Worm (Caenorhabditis elegans) whole organism, mixed stage, embryonic: ENCODE results near the gene ctsa-4.2.

Experiments used
- M03D4.4 ChIP-seq: sonication (generic microtip); optimal IDR thresholded peaks from 2 replicates; lab custom pipeline; 2017; ENCODE audit warnings: mild to moderate bottlenecking, missing genetic modification characterization, missing compliant biosample characterization
- bed-3 ChIP-seq: fragments of 200-800 bp; sonication (Bioruptor generic); optimal IDR thresholded peaks from 3 replicates; lab custom pipeline; 2018; ENCODE audit warnings: mild to moderate bottlenecking, missing genetic modification characterization, moderate library complexity, missing compliant biosample characterization
- ceh-39 ChIP-seq: fragments of 150-350 bp; optimal IDR thresholded peaks from 2 replicates; lab custom pipeline; 2014; ENCODE audit warnings: missing biosample characterization, missing genetic modification characterization
- ceh-43 ChIP-seq: fragments of 200-800 bp; sonication (Bioruptor generic); optimal IDR thresholded peaks from 2 replicates; lab custom pipeline; 2018; ENCODE audit warnings: mild to moderate bottlenecking, missing genetic modification characterization, moderate library complexity, missing compliant biosample characterization
- ces-1 ChIP-seq: fragments of 150-350 bp; optimal IDR thresholded peaks from 2 replicates; lab custom pipeline; 2014; ENCODE audit warnings: missing biosample characterization, missing genetic modification reagents, missing genetic modification characterization
- flh-1 ChIP-seq: fragments of 200-800 bp; sonication (Bioruptor generic); optimal IDR thresholded peaks from 2 replicates; lab custom pipeline; 2018; ENCODE audit warnings: mild to moderate bottlenecking, missing genetic modification characterization, moderate library complexity, missing compliant biosample characterization
- ham-2 ChIP-seq: fragments of 200-800 bp; sonication (Bioruptor generic); optimal IDR thresholded peaks from 2 replicates; lab custom pipeline; 2018; ENCODE audit warnings: mild to moderate bottlenecking, missing genetic modification characterization, missing compliant biosample characterization
- hlh-1 ChIP-seq: fragments of 150-350 bp; optimal IDR thresholded peaks from 2 replicates; lab custom pipeline; 2014; ENCODE audit warnings: missing biosample characterization, missing genetic modification reagents, missing genetic modification characterization
- lin-13 ChIP-seq: fragments of 150-350 bp; optimal IDR thresholded peaks from 2 replicates; lab custom pipeline; 2014; ENCODE audit warnings: missing biosample characterization, missing genetic modification characterization
- lin-32 ChIP-seq: fragments of 200-800 bp; sonication (Bioruptor generic); optimal IDR thresholded peaks from 2 replicates; lab custom pipeline; 2018; ENCODE audit warnings: mild to moderate bottlenecking, missing genetic modification characterization, missing compliant biosample characterization
- mep-1 ChIP-seq: fragments of 150-350 bp; optimal IDR thresholded peaks from 2 replicates; lab custom pipeline; 2017; ENCODE audit warnings: missing biosample characterization, missing genetic modification reagents, missing genetic modification characterization, inconsistent platforms
- mls-2 ChIP-seq: sonication (generic microtip); optimal IDR thresholded peaks from 2 replicates; lab custom pipeline; 2016; ENCODE audit warnings: mild to moderate bottlenecking, missing genetic modification characterization, moderate library complexity, missing compliant biosample characterization
- nhr-12 ChIP-seq: fragments of 150-350 bp; optimal IDR thresholded peaks from 2 replicates; lab custom pipeline; 2014; ENCODE audit warnings: missing biosample characterization, missing genetic modification characterization
- nhr-28 ChIP-seq: fragments of 150-350 bp; optimal IDR thresholded peaks from 2 replicates; lab custom pipeline; 2014; ENCODE audit warnings: missing biosample characterization, missing genetic modification characterization
- nhr-76 ChIP-seq: sonication (generic microtip); optimal IDR thresholded peaks from 2 replicates; lab custom pipeline; 2017; ENCODE audit warnings: missing biosample characterization, missing genetic modification characterization
- snpc-4 ChIP-seq: fragments of 150-350 bp; optimal IDR thresholded peaks from 2 replicates; lab custom pipeline; 2014; ENCODE audit warnings: missing biosample characterization, missing genetic modification characterization
- sptf-1 ChIP-seq: sonication (generic microtip); optimal IDR thresholded peaks from 2 replicates; lab custom pipeline; 2017; ENCODE audit warnings: mild to moderate bottlenecking, missing genetic modification characterization, moderate library complexity, missing compliant biosample characterization
- tbx-8 ChIP-seq: fragments of 200-800 bp; sonication (Bioruptor generic); optimal IDR thresholded peaks from 2 replicates; lab custom pipeline; 2018; ENCODE audit warnings: mild to moderate bottlenecking, missing genetic modification characterization, moderate library complexity, missing compliant biosample characterization
- unc-120 ChIP-seq: sonication (generic microtip); optimal IDR thresholded peaks from 2 replicates; lab custom pipeline; 2017; ENCODE audit warnings: missing genetic modification characterization, missing compliant biosample characterization; ENCODE audit not compliant: poor library complexity, severe bottlenecking
- unc-39 ChIP-seq: fragments of 150-350 bp; optimal IDR thresholded peaks from 2 replicates; lab custom pipeline; 2014; ENCODE audit warnings: missing biosample characterization, missing genetic modification characterization
- unc-62 ChIP-seq: fragments of 150-350 bp; optimal IDR thresholded peaks from 2 replicates; lab custom pipeline; 2014; ENCODE audit warnings: missing biosample characterization, missing genetic modification reagents, missing genetic modification characterization
- zip-8 ChIP-seq: fragments of 150-350 bp; optimal IDR thresholded peaks from 2 replicates; lab custom pipeline; 2014; ENCODE audit warnings: missing biosample characterization, missing genetic modification characterization

ctsa-4.2 gene

ce11 chrIII:6645305-6645704 is 33.0 kb downstream of the ctsa-4.2 start:
- no peak for TF ChIP-seq mls-2 (tag; lab: Kevin White, UChicago)
- TF ChIP-seq nhr-12 (tag; lab: Kevin White, UChicago): no peak
- TF ChIP-seq unc-62 (GFP tag; lab: Kevin White, UChicago): no peak
- no peak for TF ChIP-seq M03D4.4
- no peak for TF ChIP-seq sptf-1 (tag; lab: Kevin White, UChicago)
- TF ChIP-seq lin-32 (GFP tag; lab: Kevin White, UChicago): no peak
- TF ChIP-seq ces-1 (GFP tag; lab: Kevin White, UChicago): peak; percentile 79
- no peak for TF ChIP-seq unc-39 (tag; lab: Kevin White, UChicago)
- no peak for TF ChIP-seq bed-3
- TF ChIP-seq, all 35 proteins: peak for 1

DNA sequence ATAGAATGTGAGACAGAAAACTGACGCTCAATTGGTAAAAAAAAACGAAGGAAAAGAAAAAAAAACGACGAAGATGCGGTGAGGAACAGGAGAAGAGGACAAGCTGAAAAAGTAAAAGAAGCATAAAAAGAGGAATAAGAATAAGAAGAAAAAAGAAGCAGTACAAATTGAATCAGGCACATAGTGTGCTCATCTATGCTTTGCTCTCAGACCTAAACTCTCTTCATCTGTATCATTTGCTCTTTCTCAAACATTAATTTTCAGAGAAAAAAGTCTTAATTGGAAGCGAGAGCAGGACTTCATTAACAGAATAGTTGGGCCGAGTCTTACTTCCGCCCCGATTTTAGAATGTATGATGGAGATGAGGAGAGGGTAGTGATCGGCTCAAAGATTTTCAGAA is 34.6 kb downstream of the ctsa-4.2 start:
- TF ChIP-seq ces-1 (GFP tag; lab: Kevin White, UChicago) (peak; percentile 75), ham-2 (GFP tag; lab: Kevin White, UChicago) (no peak)
- TF ChIP-seq, all 35 proteins: peak for 1

DNA sequence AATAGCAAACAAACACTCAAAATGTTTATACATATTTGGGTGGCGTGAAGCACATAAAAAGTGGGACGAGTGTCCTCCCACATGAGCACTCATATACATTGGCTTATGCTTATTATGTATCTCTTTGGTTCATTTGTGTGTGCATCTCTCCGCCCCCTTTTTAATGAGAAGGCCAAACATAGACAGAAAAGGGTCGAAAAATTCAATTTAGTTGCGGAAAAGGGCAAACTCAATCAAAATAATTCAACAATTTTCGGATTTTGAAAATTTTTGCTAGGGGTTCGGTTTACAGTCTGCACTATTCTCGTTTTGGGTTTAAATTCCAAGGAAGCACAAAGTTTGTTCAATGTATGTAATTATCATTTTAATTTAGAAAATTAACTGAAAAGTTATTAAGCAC is 35.2 kb downstream of the ctsa-4.2 start:
- no peak for TF ChIP-seq flh-1
- TF ChIP-seq ces-1 (GFP tag; lab: Kevin White, UChicago): peak; percentile 83

DNA sequence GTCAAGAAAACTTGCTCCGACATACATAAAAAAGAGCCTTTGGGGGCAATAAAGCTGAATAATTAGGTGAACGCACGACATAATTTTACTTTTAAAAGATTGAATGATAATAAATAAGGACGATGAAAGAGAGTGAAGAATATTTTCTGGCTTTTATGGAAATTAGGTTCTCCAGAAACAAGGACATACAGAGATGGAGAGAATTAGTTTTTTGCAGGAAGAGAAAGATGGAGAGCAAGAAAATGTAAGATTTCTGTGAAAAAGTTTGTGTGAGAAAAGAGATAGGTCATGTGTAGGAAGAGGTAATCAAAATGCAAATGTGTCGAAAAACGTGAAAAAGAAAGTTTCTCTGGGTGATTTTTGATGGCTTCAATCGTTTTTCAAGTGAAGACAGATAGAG is 39.7 kb downstream of the ctsa-4.2 start, which contains the start of gene pdfr-1:
TSS of gene pdfr-1 (minus strand) at position 101 of the 400 bp plus-strand sequence.
- TF ChIP-seq tbx-8 (GFP tag; lab: Kevin White, UChicago) (no peak), nhr-76 (tag; lab: Kevin White, UChicago) (no peak)

DNA sequence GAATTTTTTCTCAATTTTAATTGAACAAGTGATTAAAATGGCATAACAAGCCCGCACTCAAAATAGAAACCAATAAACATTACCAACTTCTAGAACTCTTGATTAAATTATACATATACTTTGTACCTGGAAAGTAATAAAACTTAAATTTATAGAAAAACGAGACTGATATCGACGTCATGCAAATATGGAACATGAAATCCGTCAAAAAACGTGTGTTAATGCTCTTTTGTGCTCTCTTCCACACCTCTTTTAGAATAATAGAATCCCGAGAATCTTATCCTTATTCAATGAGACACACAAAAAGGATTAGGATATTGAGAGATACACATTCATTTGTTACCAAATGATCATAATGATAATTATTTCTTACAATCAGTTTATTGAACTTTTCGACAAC is 41.6 kb downstream of the ctsa-4.2 start:
- TF ChIP-seq mls-2 (tag; lab: Kevin White, UChicago) (no peak), mep-1 (tag; lab: Kevin White, UChicago) (no peak), ceh-39 (no peak), zip-8 (tag; lab: Kevin White, UChicago) (no peak), lin-13 (tag; lab: Kevin White, UChicago) (no peak), nhr-28 (tag; lab: Kevin White, UChicago) (no peak), bed-3 (no peak)

DNA sequence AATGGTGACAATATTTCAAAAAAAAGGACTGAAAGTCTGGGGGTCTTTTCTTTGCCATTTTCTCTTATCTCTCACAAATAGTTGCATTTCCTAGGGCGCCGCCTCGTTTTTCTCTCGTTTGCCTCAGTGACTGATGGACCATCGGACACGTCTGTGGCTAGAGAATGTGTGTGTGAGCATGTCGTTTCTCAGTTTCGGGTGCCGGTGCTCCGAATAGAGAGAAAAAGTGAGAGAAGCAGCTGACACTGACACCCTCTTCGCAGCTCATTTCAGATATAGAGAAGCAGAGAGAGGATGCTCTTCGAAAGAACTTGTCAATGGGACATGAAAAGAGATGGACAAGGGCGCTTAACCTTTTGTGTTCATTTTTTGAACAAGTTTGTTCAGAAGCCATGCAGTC is 43.5 kb downstream of the ctsa-4.2 start:
- TF ChIP-seq tbx-8 (GFP tag; lab: Kevin White, UChicago) (no peak), ceh-43 (no peak), unc-120 (tag; lab: Kevin White, UChicago) (peak; percentile 73), snpc-4 (no peak), hlh-1 (tag; lab: Kevin White, UChicago) (peak; percentile 87), ces-1 (GFP tag; lab: Kevin White, UChicago) (peak; percentile 27), unc-62 (GFP tag; lab: Kevin White, UChicago) (peak; percentile 66)
